Fruit fly (Drosophila melanogaster) whole organism, embryonic: ENCODE results near the gene Tti1.

Experiments used
- Antp ChIP-seq: fragments of 200-800 bp; sonication (Bioruptor generic); optimal IDR thresholded peaks from 3 replicates; lab custom pipeline; 2016; ENCODE audit warnings: missing biosample characterization, missing genetic modification characterization
- Asciz ChIP-seq: fragments of 200-800 bp; sonication (Bioruptor generic); optimal IDR thresholded peaks from 2 replicates; lab custom pipeline; 2017; ENCODE audit warnings: missing biosample characterization, mild to moderate bottlenecking, missing genetic modification characterization, missing genetic modification reagents
- CG10209 ChIP-seq: fragments of 200-800 bp; sonication (Bioruptor generic); optimal IDR thresholded peaks from 3 replicates; lab custom pipeline; 2017; ENCODE audit warnings: missing biosample characterization, mild to moderate bottlenecking, missing genetic modification characterization, missing genetic modification reagents
- CG1024 ChIP-seq: fragments of 200-800 bp; sonication (Bioruptor generic); IDR thresholded peaks from 2 replicates; pipeline ENCODE4 v1.3.6; 2022; ENCODE audit warnings: missing biosample characterization, missing genetic modification characterization
- CG10267 ChIP-seq: fragments of 200-800 bp; sonication (Bioruptor generic); optimal IDR thresholded peaks from 2 replicates; lab custom pipeline; 2018; ENCODE audit warnings: missing biosample characterization, mild to moderate bottlenecking, missing genetic modification characterization, moderate library complexity
- CG10979 ChIP-seq: fragments of 200-800 bp; sonication (Bioruptor generic); optimal IDR thresholded peaks from 2 replicates; lab custom pipeline; 2018; ENCODE audit warnings: missing biosample characterization, mild to moderate bottlenecking, missing genetic modification characterization, moderate library complexity
- CG1233 ChIP-seq: fragments of 200-800 bp; sonication (Bioruptor generic); optimal IDR thresholded peaks from 4 replicates; lab custom pipeline; 2018; ENCODE audit warnings: missing biosample characterization, mild to moderate bottlenecking, missing genetic modification characterization
- CG12659 ChIP-seq: fragments of 200-800 bp; sonication (Bioruptor generic); optimal IDR thresholded peaks from 3 replicates; lab custom pipeline; 2017; ENCODE audit warnings: mild to moderate bottlenecking, missing biosample characterization, missing genetic modification reagents, missing genetic modification characterization
- CG12744 ChIP-seq: fragments of 200-800 bp; sonication (Bioruptor generic); optimal IDR thresholded peaks from 2 replicates; lab custom pipeline; 2016; ENCODE audit warnings: missing biosample characterization, missing genetic modification characterization
- CG13296 ChIP-seq: fragments of 200-800 bp; sonication (Bioruptor generic); optimal IDR thresholded peaks from 3 replicates; lab custom pipeline; 2018; ENCODE audit warnings: missing biosample characterization, mild to moderate bottlenecking, missing genetic modification characterization
- CG13775 ChIP-seq: fragments of 200-800 bp; sonication (Bioruptor generic); optimal IDR thresholded peaks from 3 replicates; lab custom pipeline; 2017; ENCODE audit warnings: missing biosample characterization, mild to moderate bottlenecking, missing genetic modification characterization
- CG1832 ChIP-seq: fragments of 200-800 bp; sonication (Bioruptor generic); optimal IDR thresholded peaks from 2 replicates; lab custom pipeline; 2017; ENCODE audit warnings: missing biosample characterization, mild to moderate bottlenecking, missing genetic modification characterization, inconsistent platforms
- CG18599 ChIP-seq: fragments of 200-800 bp; sonication (Bioruptor generic); optimal IDR thresholded peaks from 3 replicates; lab custom pipeline; 2017; ENCODE audit warnings: missing biosample characterization, missing genetic modification characterization, mild to moderate bottlenecking, moderate library complexity, missing genetic modification reagents
- CG2129 ChIP-seq: fragments of 200-800 bp; sonication (Bioruptor generic); IDR thresholded peaks from 2 replicates; pipeline ENCODE4 v1.3.6; 2022; ENCODE audit warnings: missing biosample characterization, missing genetic modification characterization; ENCODE audit not compliant: partially characterized antibody
- CG3726 ChIP-seq: fragments of 200-800 bp; sonication (Bioruptor generic); IDR thresholded peaks from 3 replicates; pipeline ENCODE4, ENCODE4 v1.3.6; 2022; ENCODE audit warnings: missing biosample characterization, missing genetic modification characterization
- CG6254 ChIP-seq: fragments of 200-800 bp; sonication (Bioruptor generic); optimal IDR thresholded peaks from 3 replicates; lab custom pipeline; 2017; ENCODE audit warnings: mild to moderate bottlenecking, missing biosample characterization, missing genetic modification reagents, missing genetic modification characterization
- CG6791 ChIP-seq: fragments of 200-800 bp; sonication (Bioruptor generic); IDR thresholded peaks from 3 replicates; pipeline ENCODE4 v1.3.6; 2022; ENCODE audit warnings: missing biosample characterization, missing genetic modification characterization; ENCODE audit not compliant: partially characterized antibody
- CG8924 ChIP-seq: fragments of 200-800 bp; optimal IDR thresholded peaks from 3 replicates; lab custom pipeline; 2019; ENCODE audit warnings: missing biosample characterization, mild to moderate bottlenecking, missing genetic modification characterization, moderate library complexity
- CG9437 ChIP-seq: fragments of 200-800 bp; sonication (Bioruptor generic); optimal IDR thresholded peaks from 2 replicates; lab custom pipeline; 2018; ENCODE audit warnings: missing biosample characterization, mild to moderate bottlenecking, missing genetic modification characterization
- CG9817 ChIP-seq: fragments of 200-800 bp; sonication (Bioruptor generic); optimal IDR thresholded peaks from 2 replicates; lab custom pipeline; 2018; ENCODE audit warnings: missing biosample characterization, mild to moderate bottlenecking, missing genetic modification characterization, moderate library complexity
- Dbx ChIP-seq: fragments of 200-800 bp; sonication (Bioruptor generic); IDR thresholded peaks from 3 replicates; pipeline ENCODE4 v1.3.6; 2022; ENCODE audit warnings: missing biosample characterization, missing genetic modification characterization
- Doc2 ChIP-seq: fragments of 200-800 bp; sonication (Bioruptor generic); IDR thresholded peaks from 2 replicates; pipeline ENCODE4 v1.3.6; 2022; ENCODE audit warnings: missing biosample characterization, missing genetic modification characterization
- Elba2 ChIP-seq: fragments of 200-800 bp; sonication (Bioruptor generic); optimal IDR thresholded peaks from 3 replicates; lab custom pipeline; 2016; ENCODE audit warnings: missing biosample characterization, missing genetic modification characterization
- Gug ChIP-seq: fragments of 200-800 bp; sonication (Bioruptor generic); IDR thresholded peaks from 4 replicates; pipeline ENCODE4 v1.3.6; 2022; ENCODE audit warnings: missing biosample characterization, missing genetic modification characterization
- H2.0 ChIP-seq: fragments of 200-800 bp; sonication (Bioruptor generic); IDR thresholded peaks from 2 replicates; pipeline ENCODE4 v1.3.6; 2022; ENCODE audit warnings: missing biosample characterization, missing genetic modification characterization
- Lpt ChIP-seq: fragments of >200 bp; optimal IDR thresholded peaks from 2 replicates; lab custom pipeline; 2018; ENCODE audit warnings: missing biosample characterization, missing genetic modification characterization
- Nf-YC ChIP-seq: fragments of 200-800 bp; optimal IDR thresholded peaks from 3 replicates; lab custom pipeline; 2019; ENCODE audit warnings: missing biosample characterization, mild to moderate bottlenecking, missing genetic modification characterization, moderate library complexity
- Spps ChIP-seq: fragments of 200-800 bp; sonication (Bioruptor generic); optimal IDR thresholded peaks from 2 replicates; lab custom pipeline; 2018; ENCODE audit warnings: missing biosample characterization, mild to moderate bottlenecking, missing genetic modification characterization
- Stat92E ChIP-seq, 3 experiments: fragments of >200 bp in 2 of 3; fragments of 200-800 bp in 1 of 3; sonication (Bioruptor generic) in 1 of 3; optimal IDR thresholded peaks; 2 replicates each; lab custom pipeline; 2017 to 2019; ENCODE audit warnings: missing biosample characterization in 3 of 3, missing genetic modification characterization in 3 of 3, mild to moderate bottlenecking in 1 of 3, moderate library complexity in 1 of 3
- br ChIP-seq: fragments of >200 bp; optimal IDR thresholded peaks from 2 replicates; lab custom pipeline; 2017
- chm ChIP-seq: fragments of 200-800 bp; sonication (Bioruptor generic); IDR thresholded peaks from 2 replicates; pipeline ENCODE4 v1.3.6; 2022; ENCODE audit warnings: missing biosample characterization, missing genetic modification characterization
- crol ChIP-seq: fragments of 200-800 bp; sonication (Bioruptor generic); IDR thresholded peaks from 2 replicates; pipeline ENCODE4 v1.3.6; 2022; ENCODE audit warnings: missing biosample characterization, missing genetic modification characterization
- dmrt11E ChIP-seq: fragments of 200-800 bp; sonication (Bioruptor generic); optimal IDR thresholded peaks from 3 replicates; lab custom pipeline; 2018; ENCODE audit warnings: missing biosample characterization, mild to moderate bottlenecking, missing genetic modification characterization, moderate library complexity
- emc ChIP-seq: fragments of 200-800 bp; sonication (Bioruptor generic); optimal IDR thresholded peaks from 2 replicates; lab custom pipeline; 2016; ENCODE audit warnings: missing biosample characterization, missing genetic modification characterization
- ems ChIP-seq: fragments of 200-800 bp; sonication (Bioruptor generic); optimal IDR thresholded peaks from 3 replicates; lab custom pipeline; 2016; ENCODE audit warnings: missing biosample characterization, missing genetic modification characterization
- fd102C ChIP-seq: fragments of 200-800 bp; sonication (Bioruptor generic); optimal IDR thresholded peaks from 2 replicates; lab custom pipeline; 2018; ENCODE audit warnings: missing biosample characterization, mild to moderate bottlenecking, missing genetic modification characterization, moderate library complexity
- fd64A ChIP-seq: fragments of 200-800 bp; sonication (Bioruptor generic); optimal IDR thresholded peaks from 3 replicates; lab custom pipeline; 2018; ENCODE audit warnings: missing biosample characterization, mild to moderate bottlenecking, missing genetic modification characterization
- hth ChIP-seq: fragments of >200 bp; optimal IDR thresholded peaks from 2 replicates; lab custom pipeline; 2017; ENCODE audit warnings: inconsistent platforms
- ind ChIP-seq: fragments of 200-800 bp; sonication (Bioruptor generic); optimal IDR thresholded peaks from 3 replicates; lab custom pipeline; 2016; ENCODE audit warnings: missing biosample characterization, missing genetic modification characterization
- jigr1 ChIP-seq: fragments of 200-800 bp; sonication (Bioruptor generic); IDR thresholded peaks from 3 replicates; pipeline ENCODE4 v1.3.6; 2022; ENCODE audit warnings: missing biosample characterization, missing genetic modification characterization
- klu ChIP-seq: fragments of 200-800 bp; sonication (Bioruptor generic); IDR thresholded peaks from 2 replicates; pipeline ENCODE4 v1.3.6; 2022; ENCODE audit warnings: missing biosample characterization, missing genetic modification characterization
- knrl ChIP-seq: fragments of 200-800 bp; sonication (Bioruptor generic); IDR thresholded peaks from 3 replicates; pipeline ENCODE4 v1.3.6; 2022; ENCODE audit warnings: missing biosample characterization, missing genetic modification characterization; ENCODE audit not compliant: partially characterized antibody
- nerfin-1 ChIP-seq: fragments of 200-800 bp; sonication (Bioruptor generic); optimal IDR thresholded peaks from 3 replicates; lab custom pipeline; 2019; ENCODE audit warnings: missing biosample characterization, mild to moderate bottlenecking, missing genetic modification characterization, moderate library complexity
- prd ChIP-seq, 3 experiments: fragments of >200 bp in 2 of 3; fragments of 200-800 bp in 1 of 3; sonication (Bioruptor generic) in 1 of 3; optimal IDR thresholded peaks in 2 of 3; IDR thresholded peaks in 1 of 3; 2 replicates in 2 of 3; 3 replicates in 1 of 3; pipeline versions ENCODE4 v1.3.6 to Lab custom; 2017 to 2022; ENCODE audit warnings: missing biosample characterization in 1 of 3, missing genetic modification characterization in 1 of 3
- slbo ChIP-seq: fragments of 200-800 bp; sonication (Bioruptor generic); IDR thresholded peaks from 2 replicates; pipeline ENCODE4 v1.3.6; 2022; ENCODE audit warnings: missing biosample characterization, missing genetic modification characterization
- vfl ChIP-seq: fragments of 200-800 bp; sonication (Bioruptor generic); optimal IDR thresholded peaks from 2 replicates; lab custom pipeline; 2016; ENCODE audit warnings: missing biosample characterization, missing genetic modification characterization
- vnd ChIP-seq: fragments of 200-800 bp; sonication (Bioruptor generic); IDR thresholded peaks from 3 replicates; pipeline ENCODE4 v1.3.6; 2022; ENCODE audit warnings: missing biosample characterization, missing genetic modification characterization; ENCODE audit not compliant: partially characterized antibody
- vvl ChIP-seq: fragments of 200-800 bp; sonication (Bioruptor generic); IDR thresholded peaks from 2 replicates; pipeline ENCODE4 v1.3.6; 2022; ENCODE audit warnings: missing biosample characterization, missing genetic modification characterization
- yki ChIP-seq: fragments of >200 bp; optimal IDR thresholded peaks from 3 replicates; lab custom pipeline; 2018

Gene Tti1

DNA sequence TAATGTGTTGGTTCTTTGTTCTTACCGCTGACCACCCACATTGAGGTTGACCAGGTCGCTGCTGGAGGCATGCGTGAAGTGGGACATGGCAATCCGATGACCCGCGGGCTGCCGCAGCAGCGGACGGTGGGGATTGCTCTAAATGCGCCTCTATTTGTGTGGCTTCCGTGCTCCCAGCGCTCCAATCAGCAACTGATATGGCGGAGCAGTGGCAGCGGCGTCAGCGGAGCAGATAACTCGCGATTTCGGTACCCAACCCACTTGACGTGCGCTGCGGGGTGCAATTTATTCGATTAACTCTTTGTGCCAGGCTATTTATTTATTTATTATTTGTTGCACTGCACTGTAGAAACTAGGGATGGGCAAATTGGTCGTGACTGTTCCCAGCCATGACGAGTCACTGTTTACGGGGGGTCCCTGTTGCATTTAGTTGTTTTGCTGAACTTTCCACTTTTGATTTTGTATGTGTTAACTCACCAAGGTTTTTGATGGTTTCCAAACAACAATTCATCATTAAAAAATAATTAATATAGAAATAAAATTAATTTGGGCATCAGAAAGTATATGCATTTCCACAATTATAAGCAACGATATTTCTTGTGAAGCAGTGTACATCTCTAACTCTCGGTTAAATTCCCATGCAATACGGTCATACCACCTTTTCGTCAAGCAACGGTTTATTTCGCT, 46.3 kb upstream of the Tti1 start, which contains the start of the genes CG9467 and CG8526 (continued):
- peak; percentile 73 for TF ChIP-seq vnd (GFP tag; lab: Robert Waterston, UW)
- no peak for TF ChIP-seq br (lab: Kevin White, UChicago)
- peak; percentile 57; the same call in 3 of the 4 replicates for TF ChIP-seq Gug (GFP tag; lab: Robert Waterston, UW)
- TF ChIP-seq CG6791 (GFP tag; lab: Robert Waterston, UW) = peak; percentile 63
- no peak for TF ChIP-seq Antp
- peak; percentile 86 for TF ChIP-seq slbo
- 0 out of 2 replicates have a peak, but pooled peaks have one; percentile 37 for TF ChIP-seq chm (GFP tag; lab: Robert Waterston, UW)
- no peak; the same call in 1 of the 2 replicates for TF ChIP-seq klu (GFP tag; lab: Robert Waterston, UW)
- TF ChIP-seq emc (GFP tag; lab: Kevin White, UChicago) = no peak
- no peak for TF ChIP-seq Spps (tag; lab: Kevin White, UChicago)
- TF ChIP-seq CG8924 (tag; lab: Kevin White, UChicago) = peak; percentile 77
- TF ChIP-seq knrl = peak; percentile 89
- peak; percentile 24 for TF ChIP-seq ems (GFP tag; lab: Kevin White, UChicago)
- TF ChIP-seq Stat92E (GFP tag; optimal IDR thresholded peaks at IDR 0.05; lab: Kevin White, UChicago) = no peak
- peak; percentile 50 for TF ChIP-seq CG9437 (GFP tag; lab: Kevin White, UChicago)
- TF ChIP-seq CG12744 = no peak
- TF ChIP-seq Nf-YC = peak; percentile 75
- peak; percentile 50 for TF ChIP-seq H2.0 (GFP tag; lab: Robert Waterston, UW)
- TF ChIP-seq CG1024 = no peak
- no peak for TF ChIP-seq prd (optimal IDR thresholded peaks at IDR 0.05; lab: Kevin White, UChicago)
- peak; percentile 84 for TF ChIP-seq prd (GFP tag; IDR thresholded peaks at IDR 0.05; lab: Robert Waterston, UW)
- TF ChIP-seq vvl (GFP tag; lab: Robert Waterston, UW) = peak; percentile 65; the same call in 1 of the 2 replicates
- TF ChIP-seq CG9817 = peak; percentile 83
- no peak for TF ChIP-seq hth (lab: Kevin White, UChicago)
- TF ChIP-seq CG10267 (tag; lab: Kevin White, UChicago) = peak; percentile 70
- TF ChIP-seq vfl = peak; percentile 40
- peak; percentile 61 for TF ChIP-seq CG6254 (GFP tag; lab: Kevin White, UChicago)
- TF ChIP-seq Lpt (GFP tag; lab: Kevin White, UChicago) = no peak
- peak; percentile 43 for TF ChIP-seq CG10209 (GFP tag; lab: Kevin White, UChicago)
- TF ChIP-seq nerfin-1 = peak; percentile 87
- peak; percentile 38 for TF ChIP-seq CG10979 (tag; lab: Kevin White, UChicago)
- peak; percentile 24; the same call in 1 of the 2 replicates for TF ChIP-seq crol (GFP tag; lab: Robert Waterston, UW)
- TF ChIP-seq CG1832 (GFP tag; lab: Kevin White, UChicago) = no peak
- no peak for TF ChIP-seq fd64A
- TF ChIP-seq jigr1 (GFP tag; lab: Robert Waterston, UW) = peak; percentile 57; the same call in 2 of the 3 replicates
- TF ChIP-seq Asciz (GFP tag; lab: Kevin White, UChicago) = no peak
- peak; percentile 71 for TF ChIP-seq dmrt11E (tag; lab: Kevin White, UChicago)
- no peak for TF ChIP-seq Doc2 (GFP tag; lab: Robert Waterston, UW)
- TF ChIP-seq CG2129 (GFP tag; lab: Robert Waterston, UW) = peak; percentile 66
- TF ChIP-seq Elba2 (GFP tag; lab: Kevin White, UChicago) = no peak
- no peak for TF ChIP-seq CG13296
- TF ChIP-seq CG1233 = peak; percentile 23
- TF ChIP-seq fd102C = no peak
- TF ChIP-seq CG12659 (GFP tag; lab: Kevin White, UChicago) = peak; percentile 75
- TF ChIP-seq ind (GFP tag; lab: Kevin White, UChicago) = peak; percentile 79
- TF ChIP-seq CG13775 (GFP tag; lab: Kevin White, UChicago) = peak; percentile 76
- TF ChIP-seq yki (lab: Kevin White, UChicago) = no peak
- no peak for TF ChIP-seq CG18599 (GFP tag; lab: Kevin White, UChicago)
- TF ChIP-seq CG3726 = no peak; the same call in 2 of the 3 replicates
- TF ChIP-seq Dbx (GFP tag; lab: Robert Waterston, UW) = peak; percentile 70; the same call in 2 of the 3 replicates
